Worm (Caenorhabditis elegans): ENCODE data around the gene Y49A3A.3.

Y49A3A.3 gene

ce11 chrV:14320246-14320645, 34.0 kb upstream of the Y49A3A.3 start, which contains the start of gene F47B8.14:
Gene F47B8.14 (plus strand): TSS chrV:14320546.
- TF ChIP-seq gei-8 (GFP tag; optimal IDR thresholded peaks at IDR 0.05), result no peak
- TF ChIP-seq spr-1 (tag; optimal IDR thresholded peaks at IDR 0.05), result no peak
- TF ChIP-seq unc-62 (GFP tag; optimal IDR thresholded peaks at IDR 0.05 in 1 of 2), result no peak
- no peak for TF ChIP-seq unc-62 (tag; optimal IDR thresholded peaks at IDR 0.05)
- no peak for TF ChIP-seq nhr-48 (tag; optimal IDR thresholded peaks at IDR 0.05)
- TF ChIP-seq hlh-11 (tag; optimal IDR thresholded peaks at IDR 0.05), result no peak
- TF ChIP-seq mdt-29 (GFP tag; IDR thresholded peaks at IDR 0.05), result no peak
- TF ChIP-seq F26F4.8 (GFP tag; conservative IDR thresholded peaks at IDR 0.05), result no peak
- no peak for TF ChIP-seq lim-7 (GFP tag; IDR thresholded peaks at IDR 0.05)
- no peak for TF ChIP-seq nhr-41 (GFP tag; IDR thresholded peaks at IDR 0.05)
- TF ChIP-seq lin-15B (tag; optimal IDR thresholded peaks at IDR 0.05), result no peak
- TF ChIP-seq nhr-6 (tag; optimal IDR thresholded peaks at IDR 0.05), result no peak
- TF ChIP-seq cey-2 (tag; optimal IDR thresholded peaks at IDR 0.05; ENCODE audit: borderline replicate concordance, insufficient read depth), result no peak
- no peak for TF ChIP-seq hlh-30 (tag; optimal IDR thresholded peaks at IDR 0.05; ENCODE audit: insufficient read depth)
- TF ChIP-seq pha-4 (GFP tag; IDR thresholded peaks at IDR 0.05), result no peak
- TF ChIP-seq pha-4 (tag; optimal IDR thresholded peaks at IDR 0.05), result no peak
- TF ChIP-seq unc-39 (tag; optimal IDR thresholded peaks at IDR 0.05), result no peak
- TF ChIP-seq zip-11 (GFP tag; IDR thresholded peaks at IDR 0.05), result no peak
- no peak for TF ChIP-seq arid-1 (GFP tag; conservative IDR thresholded peaks at IDR 0.05)
- no peak for TF ChIP-seq saeg-2 (GFP tag; IDR thresholded peaks at IDR 0.05)
- no peak for TF ChIP-seq php-3 (GFP tag; IDR thresholded peaks at IDR 0.05)

DNA sequence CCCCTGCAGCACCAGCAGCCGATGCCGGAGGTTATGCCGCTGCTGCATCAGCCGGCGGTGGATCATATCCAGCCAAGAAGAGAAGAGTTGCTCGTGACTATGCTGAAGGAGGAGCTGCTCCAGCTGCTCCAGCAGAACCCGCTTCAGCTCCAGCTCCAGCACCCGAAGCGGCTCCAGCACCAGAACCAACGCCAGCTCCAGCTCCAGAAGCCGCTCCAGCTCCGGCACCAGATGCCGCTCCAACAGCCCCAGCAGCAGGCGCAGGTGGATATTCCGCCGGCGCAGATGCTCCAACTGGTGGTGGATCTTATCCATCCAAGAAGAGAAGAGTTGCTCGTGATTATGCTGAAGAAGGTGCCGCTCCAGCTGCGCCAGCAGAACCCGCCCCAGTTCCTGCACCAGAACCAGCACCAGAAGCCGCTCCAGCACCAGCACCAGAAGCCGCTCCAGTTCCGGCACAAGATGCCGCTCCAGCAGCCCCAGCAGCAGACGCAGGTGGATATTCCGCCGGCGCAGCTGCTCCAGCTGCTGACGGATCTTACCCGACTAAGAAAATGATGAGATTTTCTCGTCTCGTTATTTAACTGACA, 33.4 kb upstream of the Y49A3A.3 start:
- TF ChIP-seq pha-4 (GFP tag; IDR thresholded peaks at IDR 0.05) (peak; percentile 33; the same call in 1 of the 2 replicates), pha-4 (tag; optimal IDR thresholded peaks at IDR 0.05) (no peak), hlh-11 (tag; optimal IDR thresholded peaks at IDR 0.05) (no peak), set-16 (GFP tag; IDR thresholded peaks at IDR 0.05) (peak; percentile 99), dmd-8 (GFP tag; IDR thresholded peaks at IDR 0.05) (0 out of 2 replicates have a peak, but pooled peaks have one; percentile 33), dmd-9 (GFP tag; IDR thresholded peaks at IDR 0.05) (peak; percentile 24; the same call in 1 of the 2 replicates), F10B5.3 (tag; optimal IDR thresholded peaks at IDR 0.05) (no peak), lim-7 (GFP tag; IDR thresholded peaks at IDR 0.05) (0 out of 2 replicates have a peak, but pooled peaks have one; percentile 55)

- TF ChIP-seq mep-1 (tag; optimal IDR thresholded peaks at IDR 0.05) (peak; percentile 59), hlh-30 (tag; optimal IDR thresholded peaks at IDR 0.05; ENCODE audit: insufficient read depth) (peak; percentile 75), daf-16 (GFP tag; optimal IDR thresholded peaks at IDR 0.05) (no peak), daf-16 (tag; optimal IDR thresholded peaks at IDR 0.05) (peak; percentile 9), nhr-48 (tag; optimal IDR thresholded peaks at IDR 0.05) (no peak), php-3 (GFP tag; IDR thresholded peaks at IDR 0.05) (no peak), lsy-2 (tag; optimal IDR thresholded peaks at IDR 0.05) (peak in 1 of 2 experiments; percentile 49), dve-1 (tag; optimal IDR thresholded peaks at IDR 0.05; ENCODE audit: insufficient read depth) (peak; percentile 3), mxl-3 (GFP tag; optimal IDR thresholded peaks at IDR 0.05) (peak; percentile 12), fkh-10 (GFP tag; optimal IDR thresholded peaks at IDR 0.05) (no peak), nhr-28 (tag; optimal IDR thresholded peaks at IDR 0.05) (peak; percentile 50), rbr-2 (tag; optimal IDR thresholded peaks at IDR 0.05) (peak; percentile 19), mdl-1 (tag; optimal IDR thresholded peaks at IDR 0.05) (peak in 1 of 2 experiments; percentile 70), hlh-11 (tag; optimal IDR thresholded peaks at IDR 0.05) (peak; percentile 31), hmg-1.1 (GFP tag; IDR thresholded peaks at IDR 0.05) (peak; percentile 48), nhr-6 (tag; optimal IDR thresholded peaks at IDR 0.05) (peak; percentile 42), dmd-8 (GFP tag; IDR thresholded peaks at IDR 0.05) (no peak), zag-1 (tag; optimal IDR thresholded peaks at IDR 0.05) (no peak), unc-62 (GFP tag; optimal IDR thresholded peaks at IDR 0.05 in 1 of 2) (no peak), unc-62 (tag; optimal IDR thresholded peaks at IDR 0.05) (no peak)
Measured at ce11 chrV:14322743-14323142, 31.5 kb upstream of the Y49A3A.3 start, which contains the start of gene F47B8.3. Gene F47B8.3 (minus strand): TSS chrV:14323003.

All from whole organism, L4 larva.